Worm (Caenorhabditis elegans) whole organism, midembryonic: ENCODE results near the gene T14G8.3.

ENCODE experiments used
- T22C8.4 ChIP-seq: fragments of 200-800 bp; sonication (Bioruptor generic); IDR thresholded peaks from 2 replicates; pipeline ENCODE4 v1.3.6; 2022; ENCODE audit warnings: missing genetic modification characterization, missing compliant biosample characterization
- cog-1 ChIP-seq: sonication (generic microtip); optimal IDR thresholded peaks from 2 replicates; lab custom pipeline; 2016; ENCODE audit warnings: missing genetic modification characterization, missing compliant biosample characterization
- flt-1 ChIP-seq: fragments of 200-800 bp; sonication (Bioruptor generic); IDR thresholded peaks from 2 replicates; pipeline ENCODE4 v1.3.6; 2022; ENCODE audit warnings: missing genetic modification characterization, missing compliant biosample characterization
- med-1 ChIP-seq: sonication (generic microtip); optimal IDR thresholded peaks from 2 replicates; lab custom pipeline; 2017; ENCODE audit warnings: missing genetic modification characterization, mild to moderate bottlenecking, missing compliant biosample characterization, antibody characterized with exemption, missing genetic modification reagents; ENCODE audit not compliant: insufficient read depth
- ref-1 ChIP-seq: fragments of 200-800 bp; sonication (Bioruptor generic); conservative IDR thresholded peaks from 2 replicates; pipeline ENCODE4 v1.3.6; 2022; ENCODE audit warnings: missing genetic modification reagents, missing genetic modification characterization, missing compliant biosample characterization
- tab-1 ChIP-seq: fragments of 200-800 bp; sonication (Bioruptor generic); IDR thresholded peaks from 2 replicates; pipeline ENCODE4 v1.3.6; 2022; ENCODE audit warnings: missing genetic modification characterization, missing compliant biosample characterization
- ztf-23 ChIP-seq: fragments of 200-800 bp; sonication (Bioruptor generic); IDR thresholded peaks from 2 replicates; pipeline ENCODE4 v1.3.6; 2022; ENCODE audit warnings: missing genetic modification reagents, missing genetic modification characterization, missing compliant biosample characterization

ce11 chrX:12860711-12861287 lies at the start of gene T14G8.3:
- TF ChIP-seq med-1 (GFP tag; lab: Kevin White, UChicago) = no peak
- no peak for TF ChIP-seq tab-1 (GFP tag; lab: Robert Waterston, UW)
- no peak for TF ChIP-seq flt-1 (GFP tag; lab: Robert Waterston, UW)
- TF ChIP-seq T22C8.4 (GFP tag; lab: Robert Waterston, UW) = no peak
- TF ChIP-seq ref-1 = no peak
- no peak for TF ChIP-seq ztf-23 (GFP tag; lab: Robert Waterston, UW)
- TF ChIP-seq cog-1 (tag; lab: Kevin White, UChicago) = no peak
